Worm (Caenorhabditis elegans) whole organism, mixed stage, embryonic: ENCODE results near the gene F17C8.7.
"Not testable (repeated sequence)": the region's sequence is repeated elsewhere in the genome, so short reads cannot be mapped to it uniquely, and the experiment has no call there.

Source experiments
- blmp-1 ChIP-seq: fragments of 150-350 bp; optimal IDR thresholded peaks from 2 replicates; lab custom pipeline; 2014; ENCODE audit warnings: missing biosample characterization, missing genetic modification characterization
- ceh-43 ChIP-seq: fragments of 200-800 bp; sonication (Bioruptor generic); optimal IDR thresholded peaks from 2 replicates; lab custom pipeline; 2018; ENCODE audit warnings: mild to moderate bottlenecking, missing genetic modification characterization, moderate library complexity, missing compliant biosample characterization
- elt-1 ChIP-seq: sonication (generic microtip); optimal IDR thresholded peaks from 2 replicates; lab custom pipeline; 2017; ENCODE audit warnings: missing genetic modification characterization, mild to moderate bottlenecking, missing compliant biosample characterization, antibody characterized with exemption, moderate library complexity, borderline replicate concordance; ENCODE audit not compliant: insufficient read depth
- elt-3 ChIP-seq: fragments of 150-350 bp; optimal IDR thresholded peaks from 2 replicates; lab custom pipeline; 2014; ENCODE audit warnings: missing biosample characterization, missing genetic modification characterization
- lin-13 ChIP-seq: fragments of 150-350 bp; optimal IDR thresholded peaks from 2 replicates; lab custom pipeline; 2014; ENCODE audit warnings: missing biosample characterization, missing genetic modification characterization
- nhr-12 ChIP-seq: fragments of 150-350 bp; optimal IDR thresholded peaks from 2 replicates; lab custom pipeline; 2014; ENCODE audit warnings: missing biosample characterization, missing genetic modification characterization
- nhr-28 ChIP-seq: fragments of 150-350 bp; optimal IDR thresholded peaks from 2 replicates; lab custom pipeline; 2014; ENCODE audit warnings: missing biosample characterization, missing genetic modification characterization
- pha-4 ChIP-seq: fragments of 150-350 bp; optimal IDR thresholded peaks from 2 replicates; lab custom pipeline; 2018; ENCODE audit warnings: missing biosample characterization, missing genetic modification reagents, missing genetic modification characterization
- snpc-4 ChIP-seq: fragments of 150-350 bp; optimal IDR thresholded peaks from 2 replicates; lab custom pipeline; 2014; ENCODE audit warnings: missing biosample characterization, missing genetic modification characterization
- sptf-1 ChIP-seq: sonication (generic microtip); optimal IDR thresholded peaks from 2 replicates; lab custom pipeline; 2017; ENCODE audit warnings: mild to moderate bottlenecking, missing genetic modification characterization, moderate library complexity, missing compliant biosample characterization
- unc-62 ChIP-seq: fragments of 150-350 bp; optimal IDR thresholded peaks from 2 replicates; lab custom pipeline; 2014; ENCODE audit warnings: missing biosample characterization, missing genetic modification reagents, missing genetic modification characterization
- zip-8 ChIP-seq: fragments of 150-350 bp; optimal IDR thresholded peaks from 2 replicates; lab custom pipeline; 2014; ENCODE audit warnings: missing biosample characterization, missing genetic modification characterization

- not testable (repeated sequence) for TF ChIP-seq elt-3 (tag; lab: Kevin White, UChicago); lin-13 (tag; lab: Kevin White, UChicago); unc-62; snpc-4 (tag; lab: Kevin White, UChicago); sptf-1 (tag; lab: Kevin White, UChicago); nhr-12 (tag; lab: Kevin White, UChicago); zip-8 (tag; lab: Kevin White, UChicago); elt-1 (tag; lab: Kevin White, UChicago); ceh-43 (GFP tag; lab: Kevin White, UChicago); pha-4 (tag; lab: Kevin White, UChicago); blmp-1 (tag; lab: Kevin White, UChicago); nhr-28 (tag; lab: Kevin White, UChicago)
Measured at ce11 chrIII:4742620-4743019, 7.1 kb downstream of the F17C8.7 start, which contains the start of gene twk-6.
